Fruit fly (Drosophila melanogaster) S2 (cell line): ENCODE measurements around the gene PolG1.

Source experiments
- CG8478 ChIP-seq: fragments of >200 bp; optimal IDR thresholded peaks from 2 replicates; lab custom pipeline; 2018
- CTCF ChIP-seq, 2 experiments: fragments of >200 bp; optimal IDR thresholded peaks; 2 replicates each; lab custom pipeline; 2018

- no peak for TF ChIP-seq CG8478 (lab: Kevin White, UChicago)
- TF ChIP-seq CTCF (optimal IDR thresholded peaks at IDR 0.05; lab: Kevin White, UChicago), result no peak
These were observed 44.1 kb downstream of the PolG1 start, which contains the start of gene Eato for dm6 chr2L:13783264-13784154.
